Comparison of ENCODE assay signal across 1 worm cellular context in the genomic region with DNA sequence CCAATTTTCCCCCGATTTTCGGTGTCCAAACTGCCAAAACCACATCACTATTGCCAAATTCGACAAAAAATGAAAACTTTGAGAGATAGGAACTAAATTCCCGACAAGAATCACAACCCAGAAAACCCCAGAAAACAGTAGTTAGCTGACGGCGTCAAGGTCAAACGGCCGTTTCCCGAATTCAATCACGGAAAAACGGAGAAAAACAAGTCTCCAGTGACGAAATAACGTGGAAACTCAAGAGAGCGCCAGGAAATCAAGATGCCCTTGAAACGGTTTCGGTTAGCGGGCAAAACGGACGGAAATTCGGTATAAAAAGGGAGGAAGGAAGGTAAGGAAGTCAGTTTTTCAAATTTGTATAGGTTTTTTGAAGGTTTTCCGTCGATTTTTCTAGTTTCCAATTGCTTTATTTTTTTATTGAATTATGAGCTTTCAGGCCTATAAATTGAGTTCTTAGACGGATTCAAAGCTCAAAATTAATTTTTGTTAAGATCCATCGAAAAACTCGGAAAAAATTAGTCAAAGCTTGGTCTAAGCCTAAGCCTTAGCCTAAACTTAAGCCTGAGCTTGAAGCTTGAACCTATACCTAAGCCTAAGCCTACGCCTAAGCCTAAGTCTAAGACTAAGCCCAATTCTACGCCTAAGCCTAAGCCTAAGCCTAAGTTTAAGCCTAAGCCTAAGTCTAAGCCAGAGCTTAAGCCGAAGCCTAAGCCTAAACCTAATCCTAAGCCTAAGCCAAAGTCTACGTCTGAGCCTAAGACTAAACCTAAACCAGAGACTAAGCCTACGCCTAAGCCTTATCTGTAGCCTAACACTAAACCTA.
TF ChIP-seq lines count a peak whose summit lies in the region.

No protein-coding gene starts in this region.

TF ChIP-seq in whole organism, L2 larva, 48 proteins besides CTCF, POLR2A, EP300 and RAD21 (continued from another document):
- TF ChIP-seq R02D3.7 (tag; optimal IDR thresholded peaks at IDR 0.05; lab: Kevin White, UChicago) (no peak), mbf-1 (tag; optimal IDR thresholded peaks at IDR 0.05; lab: Kevin White, UChicago) (no peak), zag-1 (tag; optimal IDR thresholded peaks at IDR 0.05; lab: Kevin White, UChicago) (no peak), peb-1 (tag; optimal IDR thresholded peaks at IDR 0.05; lab: Kevin White, UChicago) (no peak), sma-3 (GFP tag; optimal IDR thresholded peaks at IDR 0.05; lab: Kevin White, UChicago) (peak; percentile 58), sma-9 (GFP tag; optimal IDR thresholded peaks at IDR 0.05; lab: Kevin White, UChicago) (no peak), sma-9 (tag; optimal IDR thresholded peaks at IDR 0.05; lab: Kevin White, UChicago) (no peak), Y55F3AM.14 (GFP tag; optimal IDR thresholded peaks at IDR 0.05; lab: Kevin White, UChicago) (no peak), gmeb-1 (tag; optimal IDR thresholded peaks at IDR 0.05; lab: Kevin White, UChicago) (peak; percentile 11), nhr-21 (tag; optimal IDR thresholded peaks at IDR 0.05; lab: Kevin White, UChicago) (peak; percentile 6), nhr-237 (tag; optimal IDR thresholded peaks at IDR 0.05; lab: Kevin White, UChicago) (no peak), ztf-11 (tag; optimal IDR thresholded peaks at IDR 0.05; lab: Kevin White, UChicago) (no peak), nhr-11 (tag; optimal IDR thresholded peaks at IDR 0.05; lab: Kevin White, UChicago) (no peak), lin-39 (tag; optimal IDR thresholded peaks at IDR 0.05; lab: Kevin White, UChicago) (no peak), unc-55 (GFP tag; optimal IDR thresholded peaks at IDR 0.05; lab: Kevin White, UChicago) (no peak), F13H6.1 (tag; optimal IDR thresholded peaks at IDR 0.05; lab: Kevin White, UChicago) (no peak), ceh-82 (tag; optimal IDR thresholded peaks at IDR 0.05; lab: Kevin White, UChicago) (no peak), mdl-1 (tag; optimal IDR thresholded peaks at IDR 0.05; lab: Kevin White, UChicago) (no peak), nhr-129 (tag; optimal IDR thresholded peaks at IDR 0.05; lab: Kevin White, UChicago) (peak; percentile 22), aly-2 (tag; optimal IDR thresholded peaks at IDR 0.05; lab: Kevin White, UChicago) (no peak), alr-1 (tag; optimal IDR thresholded peaks at IDR 0.05; lab: Kevin White, UChicago) (no peak), egl-27 (tag; optimal IDR thresholded peaks at IDR 0.05; lab: Kevin White, UChicago) (no peak), skn-1 (tag; optimal IDR thresholded peaks at IDR 0.05; lab: Kevin White, UChicago) (no peak), ztf-1 (GFP tag; conservative IDR thresholded peaks at IDR 0.05; lab: Robert Waterston, UW) (no peak), nhr-12 (tag; optimal IDR thresholded peaks at IDR 0.05; lab: Kevin White, UChicago) (no peak), ZK546.5 (tag; optimal IDR thresholded peaks at IDR 0.05; lab: Kevin White, UChicago) (no peak), nhr-25 (tag; optimal IDR thresholded peaks at IDR 0.05; lab: Kevin White, UChicago) (peak; percentile 36)
TF ChIP-seq in whole organism, L2 larva: peak in this region for 6.
